Fruit fly (Drosophila melanogaster) whole organism, embryonic: Measurements from ENCODE around the gene CG31551.
A peak's percentile ranks its signal among the peaks of the same experiment; 100 is the strongest.

Source experiments
- B-H1 ChIP-seq: fragments of 200-800 bp; sonication (Bioruptor generic); IDR thresholded peaks from 3 replicates; pipeline ENCODE4 v1.3.6; 2022; ENCODE audit warnings: missing biosample characterization, missing genetic modification characterization
- CG12942 ChIP-seq: fragments of 200-800 bp; sonication (Bioruptor generic); optimal IDR thresholded peaks from 3 replicates; lab custom pipeline; 2016; ENCODE audit warnings: missing biosample characterization, missing genetic modification characterization
- CG17912 ChIP-seq: fragments of 200-800 bp; sonication (Bioruptor generic); optimal IDR thresholded peaks from 2 replicates; lab custom pipeline; 2018; ENCODE audit warnings: missing biosample characterization, mild to moderate bottlenecking, missing genetic modification characterization
- CG30403 ChIP-seq: fragments of 200-800 bp; sonication (Bioruptor generic); optimal IDR thresholded peaks from 3 replicates; lab custom pipeline; 2016; ENCODE audit warnings: missing biosample characterization, missing genetic modification characterization
- CG3281 ChIP-seq: fragments of 200-800 bp; sonication (Bioruptor generic); optimal IDR thresholded peaks from 3 replicates; lab custom pipeline; 2017; ENCODE audit warnings: missing biosample characterization, mild to moderate bottlenecking, missing genetic modification characterization
- CG3995 ChIP-seq: fragments of 200-800 bp; sonication (Bioruptor generic); optimal IDR thresholded peaks from 3 replicates; lab custom pipeline; 2016; ENCODE audit warnings: missing biosample characterization, missing genetic modification characterization
- CG9437 ChIP-seq: fragments of 200-800 bp; sonication (Bioruptor generic); optimal IDR thresholded peaks from 2 replicates; lab custom pipeline; 2018; ENCODE audit warnings: missing biosample characterization, mild to moderate bottlenecking, missing genetic modification characterization
- Opbp ChIP-seq: fragments of 200-800 bp; sonication (Bioruptor generic); IDR thresholded peaks from 3 replicates; pipeline ENCODE4 v1.3.6; 2022; ENCODE audit warnings: missing biosample characterization, missing genetic modification characterization; ENCODE audit not compliant: partially characterized antibody
- Usf ChIP-seq: fragments of 200-800 bp; sonication (Bioruptor generic); optimal IDR thresholded peaks from 2 replicates; lab custom pipeline; 2017; ENCODE audit warnings: missing genotype, missing biosample characterization, missing genetic modification characterization
- lbe ChIP-seq: fragments of 200-800 bp; sonication (Bioruptor generic); optimal IDR thresholded peaks from 2 replicates; lab custom pipeline; 2016; ENCODE audit warnings: missing biosample characterization, mild to moderate bottlenecking, missing genetic modification characterization
- otp ChIP-seq: fragments of 200-800 bp; sonication (Bioruptor generic); IDR thresholded peaks from 3 replicates; pipeline ENCODE4, ENCODE4 v1.3.6; 2022; ENCODE audit warnings: missing biosample characterization, missing genetic modification characterization
- zfh2 ChIP-seq: fragments of 200-800 bp; sonication (Bioruptor generic); optimal IDR thresholded peaks from 2 replicates; lab custom pipeline; 2016; ENCODE audit warnings: missing biosample characterization, missing genetic modification characterization

dm6 chr3R:5669740-5670659, 42.3 kb downstream of the CG31551 start:
- TF ChIP-seq Opbp (0 out of 3 replicates have a peak, but pooled peaks have one; percentile 1), otp (GFP tag; lab: Robert Waterston, UW) (no peak), CG12942 (GFP tag; lab: Kevin White, UChicago) (no peak), CG30403 (GFP tag; lab: Kevin White, UChicago) (no peak), Usf (no peak), CG3281 (GFP tag; lab: Kevin White, UChicago) (no peak), CG3995 (GFP tag; lab: Kevin White, UChicago) (no peak), CG9437 (GFP tag; lab: Kevin White, UChicago) (no peak), zfh2 (GFP tag; lab: Kevin White, UChicago) (no peak), B-H1 (GFP tag; lab: Robert Waterston, UW) (no peak), CG17912 (GFP tag; lab: Kevin White, UChicago) (no peak), lbe (GFP tag; lab: Kevin White, UChicago) (no peak)
